Fruit fly (Drosophila melanogaster): ENCODE measurements around the gene CG6592.

Gene CG6592

dm6 chr3L:6059062-6059708, at the start of gene CG6592 (continued):
- no peak for TF ChIP-seq NK7.1 (GFP tag; optimal IDR thresholded peaks at IDR 0.05)
- no peak for TF ChIP-seq Taf1 (GFP tag; IDR thresholded peaks at IDR 0.05)
- TF ChIP-seq CG4424 (GFP tag; optimal IDR thresholded peaks at IDR 0.05), result no peak
- TF ChIP-seq en (GFP tag; optimal IDR thresholded peaks at IDR 0.05), result no peak
- TF ChIP-seq Doc3 (GFP tag; IDR thresholded peaks at IDR 0.05; ENCODE audit: partially characterized antibody), result no peak
- TF ChIP-seq croc (GFP tag; conservative IDR thresholded peaks at IDR 0.05), result peak; percentile 26; the same call in 1 of the 3 replicates
- TF ChIP-seq dati (GFP tag; IDR thresholded peaks at IDR 0.05), result 0 out of 2 replicates have a peak, but pooled peaks have one; percentile 34
- no peak for TF ChIP-seq Hey (tag; optimal IDR thresholded peaks at IDR 0.05)
- TF ChIP-seq chif (GFP tag; optimal IDR thresholded peaks at IDR 0.05), result peak; percentile 36 to 77
- no peak for TF ChIP-seq Drgx (GFP tag; IDR thresholded peaks at IDR 0.05)
- TF ChIP-seq CG9876 (GFP tag; optimal IDR thresholded peaks at IDR 0.05), result peak; percentile 77
- no peak; the same call in 1 of the 2 replicates for TF ChIP-seq E2f1 (GFP tag; IDR thresholded peaks at IDR 0.05)
- peak; percentile 65 for TF ChIP-seq CG33557 (GFP tag; optimal IDR thresholded peaks at IDR 0.05)
- TF ChIP-seq Dfd (GFP tag; optimal IDR thresholded peaks at IDR 0.05), result peak in 1 of 2 experiments; percentile 70
- no peak for TF ChIP-seq CG13894 (tag; optimal IDR thresholded peaks at IDR 0.05)
- peak; percentile 76 for TF ChIP-seq CG17328 (GFP tag; IDR thresholded peaks at IDR 0.05)
- no peak for TF ChIP-seq CG10267 (tag; optimal IDR thresholded peaks at IDR 0.05)
- TF ChIP-seq sna (GFP tag; IDR thresholded peaks at IDR 0.05; ENCODE audit: partially characterized antibody), result no peak
- TF ChIP-seq CG7556 (GFP tag; optimal IDR thresholded peaks at IDR 0.05), result no peak
- TF ChIP-seq CG18599 (GFP tag; optimal IDR thresholded peaks at IDR 0.05), result no peak
- TF ChIP-seq Mes4 (GFP tag; optimal IDR thresholded peaks at IDR 0.05), result peak; percentile 60
- no peak for TF ChIP-seq abd-A (tag; optimal IDR thresholded peaks at IDR 0.05)
- TF ChIP-seq Fer1 (GFP tag; optimal IDR thresholded peaks at IDR 0.05), result no peak
- peak; percentile 32 for TF ChIP-seq Atf-2 (GFP tag; optimal IDR thresholded peaks at IDR 0.05)
- no peak for TF ChIP-seq bab2 (GFP tag; optimal IDR thresholded peaks at IDR 0.05)
- TF ChIP-seq CG11456 (GFP tag; IDR thresholded peaks at IDR 0.05), result peak; percentile 69; the same call in 1 of the 3 replicates
- no peak for TF ChIP-seq CG14014 (GFP tag; IDR thresholded peaks at IDR 0.05)
- no peak for TF ChIP-seq CG10543 (GFP tag; optimal IDR thresholded peaks at IDR 0.05)
- no peak for TF ChIP-seq nerfin-2 (GFP tag; IDR thresholded peaks at IDR 0.05; ENCODE audit: partially characterized antibody)
- TF ChIP-seq HHEX (GFP tag; optimal IDR thresholded peaks at IDR 0.05), result no peak
- no peak for TF ChIP-seq CG31224 (GFP tag; IDR thresholded peaks at IDR 0.05)
- TF ChIP-seq Hsf (GFP tag; optimal IDR thresholded peaks at IDR 0.05), result peak; percentile 67
- no peak for TF ChIP-seq cas (GFP tag; IDR thresholded peaks at IDR 0.05)
- TF ChIP-seq CG42726 (GFP tag; IDR thresholded peaks at IDR 0.05; ENCODE audit: partially characterized antibody), result no peak
- TF ChIP-seq maf-S (GFP tag; optimal IDR thresholded peaks at IDR 0.05), result no peak
- TF ChIP-seq CG4617 (GFP tag; optimal IDR thresholded peaks at IDR 0.05; ENCODE audit: borderline replicate concordance), result peak; percentile 36
- no peak for TF ChIP-seq Lpt (GFP tag; optimal IDR thresholded peaks at IDR 0.05)
- peak; percentile 16; the same call in 1 of the 2 replicates for TF ChIP-seq CG1024 (GFP tag; IDR thresholded peaks at IDR 0.05)
- TF ChIP-seq sc (optimal IDR thresholded peaks at IDR 0.05), result no peak
- peak; percentile 39 for TF ChIP-seq sc (GFP tag; optimal IDR thresholded peaks at IDR 0.05)
- no peak for TF ChIP-seq CG10654 (GFP tag; optimal IDR thresholded peaks at IDR 0.05)
- TF ChIP-seq bowl (GFP tag; IDR thresholded peaks at IDR 0.05), result no peak
- no peak for TF ChIP-seq ranshi (GFP tag; IDR thresholded peaks at IDR 0.05)
- no peak for TF ChIP-seq sug (tag; optimal IDR thresholded peaks at IDR 0.05)
- TF ChIP-seq CG17361 (GFP tag; IDR thresholded peaks at IDR 0.05), result no peak; the same call in 2 of the 3 replicates
- no peak for TF ChIP-seq CG13123 (GFP tag; optimal IDR thresholded peaks at IDR 0.05)
- TF ChIP-seq CG4282 (GFP tag; optimal IDR thresholded peaks at IDR 0.05), result no peak
- TF ChIP-seq vnd (GFP tag; IDR thresholded peaks at IDR 0.05; ENCODE audit: partially characterized antibody), result no peak
- TF ChIP-seq CG7372 (GFP tag; IDR thresholded peaks at IDR 0.05), result no peak
- no peak for TF ChIP-seq CG6654 (GFP tag; optimal IDR thresholded peaks at IDR 0.05)
- TF ChIP-seq lilli (GFP tag; optimal IDR thresholded peaks at IDR 0.05), result no peak

Measured in whole organism, embryonic.